Fruit fly (Drosophila melanogaster): ENCODE results near the gene tll.

The tll gene

DNA sequence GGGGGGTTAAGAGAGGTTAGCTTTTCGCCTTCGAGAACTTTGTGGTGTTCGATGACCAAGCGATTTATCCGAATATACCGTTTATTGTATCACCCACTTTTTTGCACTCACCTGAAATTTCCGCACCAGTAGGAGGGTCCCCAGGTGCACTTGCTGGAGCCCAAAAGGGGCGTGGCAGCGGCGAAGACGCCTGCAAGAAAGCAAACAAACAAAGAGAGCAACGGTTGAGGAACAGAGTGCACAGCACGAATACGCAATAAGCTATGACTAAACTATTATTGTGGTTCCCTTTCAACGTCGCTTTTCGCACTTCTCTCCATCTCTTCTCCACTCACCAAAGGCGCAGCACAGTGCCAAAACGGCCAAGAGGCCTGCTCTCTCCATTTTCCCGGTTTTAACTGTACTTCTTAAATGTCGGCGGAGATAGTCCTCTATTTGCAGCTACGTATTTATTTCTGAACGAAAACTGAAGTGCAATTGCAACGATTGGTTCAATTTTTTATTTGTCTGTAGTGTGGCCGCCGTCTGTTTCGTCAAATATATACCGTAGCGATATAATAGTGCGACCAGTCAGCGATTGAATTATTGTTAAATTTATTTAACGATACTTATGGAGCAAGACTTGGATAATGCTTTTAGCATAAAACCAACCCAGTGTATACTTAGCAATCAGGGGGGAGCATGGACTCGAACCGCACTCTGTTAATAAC lies 36.6 kb downstream of the tll start, which contains the start of gene Sap-r (continued):
- TF ChIP-seq GATAe (GFP tag; conservative IDR thresholded peaks at IDR 0.05) (no peak), Dref (GFP tag; IDR thresholded peaks at IDR 0.05) (peak; percentile 43), CG3163 (GFP tag; optimal IDR thresholded peaks at IDR 0.05) (peak; percentile 48), E2f2 (GFP tag; IDR thresholded peaks at IDR 0.05) (peak; percentile 38; the same call in 1 of the 2 replicates), sna (GFP tag; IDR thresholded peaks at IDR 0.05; ENCODE audit: partially characterized antibody) (peak; percentile 60; the same call in 1 of the 2 replicates), CG13894 (tag; optimal IDR thresholded peaks at IDR 0.05) (peak; percentile 52), CG15479 (GFP tag; optimal IDR thresholded peaks at IDR 0.05) (no peak), psq (GFP tag; optimal IDR thresholded peaks at IDR 0.05) (peak; percentile 69), CG2120 (GFP tag; optimal IDR thresholded peaks at IDR 0.05) (peak; percentile 31), hbn (GFP tag; IDR thresholded peaks at IDR 0.05; ENCODE audit: partially characterized antibody) (peak; percentile 72), B-H2 (GFP tag; optimal IDR thresholded peaks at IDR 0.05) (peak; percentile 52), CG12769 (tag; optimal IDR thresholded peaks at IDR 0.05) (peak; percentile 60), Pdp1 (GFP tag; optimal IDR thresholded peaks at IDR 0.05) (peak in 1 of 2 experiments; percentile 41), bbx (GFP tag; IDR thresholded peaks at IDR 0.05; ENCODE audit: partially characterized antibody) (peak; percentile 80), CG34224 (GFP tag; IDR thresholded peaks at IDR 0.05; ENCODE audit: partially characterized antibody) (peak; percentile 75), Drgx (GFP tag; IDR thresholded peaks at IDR 0.05) (no peak), nmo (GFP tag; optimal IDR thresholded peaks at IDR 0.05) (peak; percentile 65), dmrt11E (tag; optimal IDR thresholded peaks at IDR 0.05) (no peak), esg (GFP tag; conservative IDR thresholded peaks at IDR 0.05) (no peak), run (tag; optimal IDR thresholded peaks at IDR 0.05) (peak; percentile 55), D (optimal IDR thresholded peaks at IDR 0.05) (no peak), D (GFP tag; optimal IDR thresholded peaks at IDR 0.05) (no peak), gro (GFP tag; optimal IDR thresholded peaks at IDR 0.05) (peak; percentile 82), CG7963 (GFP tag; IDR thresholded peaks at IDR 0.05; ENCODE audit: partially characterized antibody) (peak; percentile 17; the same call in 1 of the 3 replicates), CG6654 (GFP tag; optimal IDR thresholded peaks at IDR 0.05) (no peak), CG3847 (GFP tag; IDR thresholded peaks at IDR 0.05) (peak; percentile 61), Ets65A (GFP tag) (peak; percentile 67), maf-S (GFP tag; optimal IDR thresholded peaks at IDR 0.05) (peak; percentile 23), CG6175 (GFP tag; IDR thresholded peaks at IDR 0.05) (no peak), CG14710 (tag; optimal IDR thresholded peaks at IDR 0.05) (peak; percentile 88), CG15514 (GFP tag; optimal IDR thresholded peaks at IDR 0.05) (peak; percentile 70), Med (GFP tag) (peak; percentile 91), CG8765 (GFP tag; IDR thresholded peaks at IDR 0.05) (no peak), ato (GFP tag; IDR thresholded peaks at IDR 0.05; ENCODE audit: partially characterized antibody) (0 out of 2 replicates have a peak, but pooled peaks have one; percentile 47), CG18764 (GFP tag; optimal IDR thresholded peaks at IDR 0.05) (no peak), Fer1 (GFP tag; optimal IDR thresholded peaks at IDR 0.05) (peak; percentile 50), CG2129 (GFP tag; IDR thresholded peaks at IDR 0.05; ENCODE audit: partially characterized antibody) (0 out of 2 replicates have a peak, but pooled peaks have one; percentile 28), twi (tag; optimal IDR thresholded peaks at IDR 0.05) (no peak), Hmx (GFP tag; optimal IDR thresholded peaks at IDR 0.05) (no peak), lbe (GFP tag; optimal IDR thresholded peaks at IDR 0.05) (peak; percentile 1), Mad (GFP tag; optimal IDR thresholded peaks at IDR 0.05) (peak; percentile 31), ash1 (GFP tag; optimal IDR thresholded peaks at IDR 0.05) (no peak), CG5953 (GFP tag; IDR thresholded peaks at IDR 0.05) (no peak), Dek (tag; optimal IDR thresholded peaks at IDR 0.05) (peak; percentile 30), YL-1 (GFP tag; optimal IDR thresholded peaks at IDR 0.05) (peak; percentile 80), yki (optimal IDR thresholded peaks at IDR 0.05) (no peak), ind (GFP tag; optimal IDR thresholded peaks at IDR 0.05) (no peak), CG14050 (GFP tag; IDR thresholded peaks at IDR 0.05) (no peak), vnd (GFP tag; IDR thresholded peaks at IDR 0.05; ENCODE audit: partially characterized antibody) (peak; percentile 39; the same call in 1 of the 3 replicates), CTCF (GFP tag; optimal IDR thresholded peaks at IDR 0.05) (peak; percentile 77)
